Worm (Caenorhabditis elegans): ENCODE data around the gene rabr-1.

- no peak for TF ChIP-seq nhr-90 (tag; optimal IDR thresholded peaks at IDR 0.05)
- no peak for TF ChIP-seq K12H6.12 (tag; optimal IDR thresholded peaks at IDR 0.05)
- TF ChIP-seq mes-4 (tag; optimal IDR thresholded peaks at IDR 0.05): no peak
- TF ChIP-seq ets-4 (GFP tag; optimal IDR thresholded peaks at IDR 0.05): no peak
- TF ChIP-seq snpc-3.4 (tag; optimal IDR thresholded peaks at IDR 0.05): no peak
- no peak for TF ChIP-seq unc-62 (GFP tag; optimal IDR thresholded peaks at IDR 0.05)
- no peak for TF ChIP-seq lsl-1 (GFP tag; optimal IDR thresholded peaks at IDR 0.05)
- TF ChIP-seq nhr-27 (tag; optimal IDR thresholded peaks at IDR 0.05): no peak
- no peak for TF ChIP-seq snpc-1.1 (tag; optimal IDR thresholded peaks at IDR 0.05; ENCODE audit: insufficient read depth)
- no peak for TF ChIP-seq ama-1 (optimal IDR thresholded peaks at IDR 0.05)
- TF ChIP-seq ama-1 (GFP tag; optimal IDR thresholded peaks at IDR 0.05): no peak
- TF ChIP-seq dpl-1 (GFP tag; optimal IDR thresholded peaks at IDR 0.05): no peak
- no peak for TF ChIP-seq bed-1 (GFP tag; IDR thresholded peaks at IDR 0.05)
Observed at ce11 chrX:2457461-2457860, 38.5 kb upstream of the rabr-1 start.

All from whole organism, young adult.